Fruit fly (Drosophila melanogaster) whole organism, embryonic: ENCODE results near the gene Ank2.

Source experiments
- Blimp-1 ChIP-seq: fragments of 200-800 bp; sonication (Bioruptor generic); optimal IDR thresholded peaks from 3 replicates; lab custom pipeline; 2018; ENCODE audit warnings: missing biosample characterization, missing genetic modification characterization, mild to moderate bottlenecking, moderate library complexity, missing genetic modification reagents
- BtbVII ChIP-seq: fragments of 200-800 bp; sonication (Bioruptor generic); optimal IDR thresholded peaks from 3 replicates; lab custom pipeline; 2017; ENCODE audit warnings: missing biosample characterization, mild to moderate bottlenecking, missing genetic modification characterization
- CG12769 ChIP-seq: fragments of 200-800 bp; sonication (Bioruptor generic); optimal IDR thresholded peaks from 2 replicates; lab custom pipeline; 2019; ENCODE audit warnings: missing biosample characterization, mild to moderate bottlenecking, missing genetic modification characterization, moderate library complexity
- CG17186 ChIP-seq: fragments of 200-800 bp; sonication (Bioruptor generic); optimal IDR thresholded peaks from 3 replicates; lab custom pipeline; 2017; ENCODE audit warnings: missing biosample characterization, missing genetic modification reagents, missing genetic modification characterization
- CG32772 ChIP-seq: fragments of 200-800 bp; sonication (Bioruptor generic); IDR thresholded peaks from 2 replicates; pipeline ENCODE4 v1.3.6; 2022; ENCODE audit warnings: missing biosample characterization, missing genetic modification characterization
- CG3838 ChIP-seq: fragments of 200-800 bp; sonication (Bioruptor generic); optimal IDR thresholded peaks from 3 replicates; lab custom pipeline; 2016; ENCODE audit warnings: missing biosample characterization, missing genetic modification characterization
- CG6689 ChIP-seq: fragments of 200-800 bp; sonication (Bioruptor generic); IDR thresholded peaks from 2 replicates; pipeline ENCODE4 v1.3.6; 2022; ENCODE audit warnings: missing biosample characterization, missing genetic modification characterization
- CG9609 ChIP-seq: fragments of 200-800 bp; sonication (Bioruptor generic); optimal IDR thresholded peaks from 3 replicates; lab custom pipeline; 2016; ENCODE audit warnings: missing biosample characterization, missing genetic modification characterization
- Ets65A ChIP-seq: fragments of 200-800 bp; sonication (Bioruptor generic); peaks from one replicate; lab custom pipeline; 2016; ENCODE audit warnings: missing biosample characterization, missing genetic modification characterization
- HmgD ChIP-seq: fragments of 200-800 bp; sonication (Bioruptor generic); optimal IDR thresholded peaks from 3 replicates; lab custom pipeline; 2016; ENCODE audit warnings: missing biosample characterization, missing genetic modification characterization
- Rx ChIP-seq: fragments of 200-800 bp; sonication (Bioruptor generic); IDR thresholded peaks from 2 replicates; pipeline ENCODE4 v1.3.6; 2022; ENCODE audit warnings: missing biosample characterization, missing genetic modification characterization
- Sox102F ChIP-seq: fragments of 200-800 bp; sonication (Bioruptor generic); optimal IDR thresholded peaks from 2 replicates; lab custom pipeline; 2018; ENCODE audit warnings: missing biosample characterization, mild to moderate bottlenecking, missing genetic modification characterization, moderate library complexity
- Tbp ChIP-seq: fragments of >200 bp; optimal IDR thresholded peaks from 2 replicates; lab custom pipeline; 2018; ENCODE audit warnings: missing biosample characterization, missing genetic modification characterization
- Xrp1 ChIP-seq: fragments of 200-800 bp; sonication (Bioruptor generic); IDR thresholded peaks from 2 replicates; pipeline ENCODE4 v1.3.6; 2022; ENCODE audit warnings: missing biosample characterization, missing genetic modification characterization
- ac ChIP-seq: fragments of 200-800 bp; sonication (Bioruptor generic); optimal IDR thresholded peaks from 3 replicates; lab custom pipeline; 2017; ENCODE audit warnings: missing biosample characterization, mild to moderate bottlenecking, missing genetic modification characterization
- crol ChIP-seq: fragments of 200-800 bp; sonication (Bioruptor generic); IDR thresholded peaks from 2 replicates; pipeline ENCODE4 v1.3.6; 2022; ENCODE audit warnings: missing biosample characterization, missing genetic modification characterization
- dmrt99B ChIP-seq: fragments of 200-800 bp; sonication (Bioruptor generic); optimal IDR thresholded peaks from 2 replicates; lab custom pipeline; 2018; ENCODE audit warnings: missing biosample characterization, mild to moderate bottlenecking, missing genetic modification characterization, moderate library complexity
- ems ChIP-seq: fragments of 200-800 bp; sonication (Bioruptor generic); optimal IDR thresholded peaks from 3 replicates; lab custom pipeline; 2016; ENCODE audit warnings: missing biosample characterization, missing genetic modification characterization
- fd102C ChIP-seq: fragments of 200-800 bp; sonication (Bioruptor generic); optimal IDR thresholded peaks from 2 replicates; lab custom pipeline; 2018; ENCODE audit warnings: missing biosample characterization, mild to moderate bottlenecking, missing genetic modification characterization, moderate library complexity
- grau ChIP-seq: fragments of 200-800 bp; optimal IDR thresholded peaks from 3 replicates; lab custom pipeline; 2019; ENCODE audit warnings: missing biosample characterization, mild to moderate bottlenecking, missing genetic modification characterization, moderate library complexity
- lola ChIP-seq, 3 experiments: fragments of >200 bp in 2 of 3; fragments of 200-800 bp in 1 of 3; sonication (Bioruptor generic) in 1 of 3; optimal IDR thresholded peaks; 2 replicates each; lab custom pipeline; 2017 to 2019; ENCODE audit warnings: missing biosample characterization in 3 of 3, missing genetic modification characterization in 3 of 3, mild to moderate bottlenecking in 1 of 3, moderate library complexity in 1 of 3
- nom ChIP-seq: fragments of 200-800 bp; sonication (Bioruptor generic); optimal IDR thresholded peaks from 2 replicates; lab custom pipeline; 2017; ENCODE audit warnings: missing biosample characterization, missing genetic modification characterization, mild to moderate bottlenecking, moderate library complexity, missing genetic modification reagents
- sc ChIP-seq, 3 experiments: fragments of >200 bp in 2 of 3; fragments of 200-800 bp in 1 of 3; sonication (Bioruptor generic) in 1 of 3; optimal IDR thresholded peaks; 2 replicates in 2 of 3; 3 replicates in 1 of 3; lab custom pipeline; 2017; ENCODE audit warnings: mild to moderate bottlenecking in 1 of 3, missing biosample characterization in 1 of 3, missing genetic modification characterization in 1 of 3, missing genetic modification reagents in 1 of 3
- sens ChIP-seq: fragments of 200-800 bp; sonication (Bioruptor generic); peaks from one replicate; lab custom pipeline; 2016; ENCODE audit warnings: missing biosample characterization, missing genetic modification characterization
- vfl ChIP-seq: fragments of 200-800 bp; sonication (Bioruptor generic); optimal IDR thresholded peaks from 2 replicates; lab custom pipeline; 2016; ENCODE audit warnings: missing biosample characterization, missing genetic modification characterization
- vvl ChIP-seq: fragments of 200-800 bp; sonication (Bioruptor generic); IDR thresholded peaks from 2 replicates; pipeline ENCODE4 v1.3.6; 2022; ENCODE audit warnings: missing biosample characterization, missing genetic modification characterization

Gene Ank2

dm6 chr3L:7611229-7611628 is 107.0 kb downstream of the Ank2 start (continued):
- TF ChIP-seq grau (tag; lab: Kevin White, UChicago): no peak
- TF ChIP-seq dmrt99B (tag; lab: Kevin White, UChicago): peak; percentile 7
- no peak for TF ChIP-seq Tbp (GFP tag; lab: Kevin White, UChicago)
- peak; percentile 44 for TF ChIP-seq Sox102F
- no peak for TF ChIP-seq CG9609 (GFP tag; lab: Kevin White, UChicago)
- no peak for TF ChIP-seq crol (GFP tag; lab: Robert Waterston, UW)
- TF ChIP-seq CG6689 (GFP tag; lab: Robert Waterston, UW): peak; percentile 29; the same call in 1 of the 2 replicates
- TF ChIP-seq lola (GFP tag; optimal IDR thresholded peaks at IDR 0.05; lab: Kevin White, UChicago): no peak
- TF ChIP-seq fd102C: no peak
- TF ChIP-seq Rx: no peak

- TF ChIP-seq ac (GFP tag; lab: Kevin White, UChicago): no peak
- peak; percentile 26 for TF ChIP-seq CG12769 (tag; lab: Kevin White, UChicago)
- TF ChIP-seq Ets65A (GFP tag; lab: Kevin White, UChicago): peak; percentile 80
- TF ChIP-seq Blimp-1 (GFP tag; lab: Kevin White, UChicago): peak; percentile 39
- no peak for TF ChIP-seq ems
- TF ChIP-seq BtbVII (GFP tag; lab: Kevin White, UChicago): no peak
- no peak for TF ChIP-seq CG3838 (GFP tag; lab: Kevin White, UChicago)
- no peak for TF ChIP-seq sc (optimal IDR thresholded peaks at IDR 0.05; lab: Kevin White, UChicago)
- no peak for TF ChIP-seq sc (GFP tag; optimal IDR thresholded peaks at IDR 0.05; lab: Kevin White, UChicago)
- no peak for TF ChIP-seq Xrp1 (GFP tag; lab: Robert Waterston, UW)
Measured at dm6 chr3L:7610522-7610921, 107.7 kb downstream of the Ank2 start.

DNA sequence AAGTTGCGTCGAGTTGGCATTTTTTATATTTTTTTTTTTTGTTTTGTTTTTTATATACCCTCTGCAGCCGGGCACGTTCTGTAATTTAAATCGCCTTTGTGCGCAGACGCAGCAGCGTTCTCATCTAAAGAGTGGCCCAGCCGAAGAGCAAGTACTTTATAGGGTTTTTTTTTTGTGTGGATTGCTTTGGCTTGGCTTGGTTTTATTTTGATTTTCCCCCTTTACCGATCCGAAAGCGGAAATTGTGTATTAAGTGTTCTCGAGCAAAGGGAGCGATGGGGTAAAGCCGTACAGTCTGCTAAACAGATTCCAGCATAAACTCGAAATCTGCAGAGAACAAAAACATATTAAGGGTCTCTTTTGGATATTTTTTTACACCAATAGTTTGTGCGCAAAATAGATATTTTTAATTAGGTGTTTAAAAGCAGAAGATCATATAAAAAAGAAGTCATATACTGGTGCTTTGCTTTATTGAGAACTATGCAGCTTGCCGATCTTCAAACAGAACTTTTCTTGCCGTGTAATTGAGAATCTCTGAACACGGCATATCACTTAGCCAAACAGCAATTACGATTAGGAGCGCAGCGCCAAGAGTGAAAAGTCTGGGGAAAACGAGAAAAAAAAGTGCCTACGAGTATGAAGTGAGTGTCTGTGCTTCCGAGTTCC is 111.7 kb downstream of the Ank2 start:
- TF ChIP-seq vvl (no peak), HmgD (GFP tag; lab: Kevin White, UChicago) (no peak), CG32772 (GFP tag; lab: Robert Waterston, UW) (no peak), sens (GFP tag; lab: Kevin White, UChicago) (peak; percentile 55), CG17186 (no peak), vfl (no peak), nom (GFP tag; lab: Kevin White, UChicago) (peak; percentile 58)
- TF ChIP-seq, all 482 proteins: peak for 2
